Worm (Caenorhabditis elegans): ENCODE data around the gene F58E6.11.

DNA sequence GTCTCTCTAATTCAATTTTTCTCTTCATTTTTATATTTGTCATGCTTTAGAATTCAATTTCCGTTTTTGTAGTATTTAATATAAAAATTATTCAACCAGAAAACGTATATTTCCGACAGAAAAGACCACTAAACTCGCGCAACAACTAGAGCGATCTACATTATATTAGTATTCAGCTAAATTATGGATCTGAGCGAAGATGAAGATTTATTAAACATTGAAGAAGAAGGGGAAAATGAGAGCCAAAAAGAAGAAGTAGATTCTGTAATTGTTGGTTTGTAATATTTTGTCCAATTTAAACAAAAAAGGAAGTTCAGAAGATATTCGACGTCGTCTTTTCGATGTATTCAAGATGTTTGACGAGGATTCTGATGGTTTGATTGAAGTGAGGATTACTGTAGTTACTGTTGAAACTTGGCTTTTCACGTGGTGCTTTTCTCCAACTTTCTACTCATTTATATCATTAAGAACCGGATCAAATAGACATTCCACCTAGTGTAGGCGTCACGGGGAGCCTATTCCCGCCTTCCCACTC is 23.8 kb downstream of the F58E6.11 start, which contains the start of gene cal-7:
- TF ChIP-seq nhr-28 (tag; optimal IDR thresholded peaks at IDR 0.05) (no peak), ztf-11 (tag; optimal IDR thresholded peaks at IDR 0.05) (no peak), nhr-12 (tag; optimal IDR thresholded peaks at IDR 0.05) (no peak), unc-62 (GFP tag; optimal IDR thresholded peaks at IDR 0.05) (no peak), lin-13 (tag; optimal IDR thresholded peaks at IDR 0.05) (no peak), nhr-237 (tag; optimal IDR thresholded peaks at IDR 0.05) (no peak), elt-1 (tag; optimal IDR thresholded peaks at IDR 0.05; ENCODE audit: borderline replicate concordance, insufficient read depth) (no peak)
